Worm (Caenorhabditis elegans): ENCODE measurements around the gene fbxa-155.
"Not testable (repeated sequence)": the region's sequence is repeated elsewhere in the genome, so short reads cannot be mapped to it uniquely, and the experiment has no call there.

DNA sequence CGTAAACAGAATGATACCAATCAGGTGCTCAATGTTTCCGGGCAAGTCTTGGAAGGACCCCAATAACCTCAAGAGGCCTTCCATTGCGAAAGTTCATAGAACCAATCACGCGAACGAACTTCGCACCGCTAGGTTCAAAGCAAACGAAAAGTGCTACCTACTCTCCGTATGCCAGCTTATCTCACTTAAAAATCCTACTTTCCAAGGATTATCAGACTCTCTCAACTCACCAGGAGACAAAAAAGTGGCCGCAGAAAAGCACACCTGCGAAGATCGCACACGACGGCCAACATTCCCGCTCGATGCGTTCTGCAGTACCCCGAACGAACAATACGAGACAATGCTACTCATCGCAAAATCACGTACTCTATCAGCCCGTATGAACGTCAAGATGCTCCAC, 43.3 kb upstream of the fbxa-155 start, which contains the start of gene T16G12.12:
- TF ChIP-seq alr-1 (tag; optimal IDR thresholded peaks at IDR 0.05; ENCODE audit: borderline replicate concordance); tlp-1 (tag; optimal IDR thresholded peaks at IDR 0.05); ama-1 (optimal IDR thresholded peaks at IDR 0.05); lin-13 (GFP tag; optimal IDR thresholded peaks at IDR 0.05); egl-27 (tag; optimal IDR thresholded peaks at IDR 0.05): not testable (repeated sequence)

Measured in whole organism, L1 larva.